Worm (Caenorhabditis elegans) whole organism, early embryonic: ENCODE results near the gene C01C4.3.

Experiments
- ama-1 ChIP-seq: fragments of 150-350 bp; optimal IDR thresholded peaks from 2 replicates; lab custom pipeline; 2014
- ceh-13 ChIP-seq: fragments of 200-800 bp; sonication (Bioruptor generic); optimal IDR thresholded peaks from 2 replicates; lab custom pipeline; 2018; ENCODE audit warnings: mild to moderate bottlenecking, missing genetic modification characterization, missing compliant biosample characterization
- hmbx-1 ChIP-seq: sonication (generic microtip); optimal IDR thresholded peaks from 2 replicates; lab custom pipeline; 2016; ENCODE audit warnings: mild to moderate bottlenecking, missing genetic modification characterization, missing compliant biosample characterization
- hmg-4 ChIP-seq: fragments of 200-800 bp; sonication (Bioruptor generic); optimal IDR thresholded peaks from 2 replicates; lab custom pipeline; 2018; ENCODE audit warnings: mild to moderate bottlenecking, missing genetic modification characterization, missing compliant biosample characterization
- pes-1 ChIP-seq: fragments of 200-800 bp; sonication (Bioruptor generic); IDR thresholded peaks from 2 replicates; pipeline ENCODE4 v1.3.6; 2022; ENCODE audit warnings: missing genetic modification reagents, missing genetic modification characterization, missing compliant biosample characterization
- scrt-1 ChIP-seq: fragments of 200-800 bp; sonication (Bioruptor generic); IDR thresholded peaks from 2 replicates; pipeline ENCODE4 v1.3.6; 2022; ENCODE audit warnings: missing genetic modification characterization, missing compliant biosample characterization
- tbx-11 ChIP-seq: fragments of 200-800 bp; sonication (Bioruptor generic); IDR thresholded peaks from 2 replicates; pipeline ENCODE4 v1.3.6; 2022; ENCODE audit warnings: missing genetic modification characterization, missing compliant biosample characterization
- tbx-37 ChIP-seq: fragments of 200-800 bp; sonication (Bioruptor generic); conservative IDR thresholded peaks from 2 replicates; pipeline ENCODE4 v1.3.6; 2022; ENCODE audit warnings: missing genetic modification reagents, missing genetic modification characterization, missing compliant biosample characterization

- TF ChIP-seq tbx-37 (no peak), hmbx-1 (tag; lab: Kevin White, UChicago) (no peak), tbx-11 (no peak), pes-1 (GFP tag; lab: Robert Waterston, UW) (no peak), ama-1 (lab: Kevin White, UChicago) (no peak), hmg-4 (GFP tag; lab: Kevin White, UChicago) (no peak), scrt-1 (GFP tag; lab: Robert Waterston, UW) (no peak), ceh-13 (no peak)
Observed at ce11 chrX:3752443-3752842, 55.7 kb downstream of the C01C4.3 start.
